Worm (Caenorhabditis elegans): ENCODE results near the gene Y6G8.6.

DNA sequence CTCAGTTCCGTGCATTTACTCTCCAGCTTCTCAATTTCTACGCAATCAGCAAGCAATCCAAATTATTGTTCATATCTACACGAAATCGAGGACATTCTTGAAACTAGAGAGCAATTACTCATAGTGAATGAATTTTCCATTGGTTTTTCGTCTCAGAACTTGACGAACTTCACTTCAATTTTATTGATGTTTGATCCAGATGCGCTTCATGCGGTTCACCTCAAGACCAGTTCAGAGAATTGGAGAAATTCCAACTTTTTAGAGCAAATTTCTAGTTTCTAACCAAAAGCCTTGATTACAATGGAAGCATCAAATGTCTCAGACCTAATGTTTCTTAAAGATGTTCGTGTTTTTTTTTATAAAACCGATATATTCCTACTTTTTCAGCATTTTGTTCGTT lies 3.6 kb upstream of the Y6G8.6 start, which contains the start of gene Y6G8.8:
- no peak for TF ChIP-seq unc-62 (GFP tag; optimal IDR thresholded peaks at IDR 0.05)
- TF ChIP-seq nhr-237 (tag; optimal IDR thresholded peaks at IDR 0.05), result no peak
- TF ChIP-seq nhr-12 (tag; optimal IDR thresholded peaks at IDR 0.05), result no peak
